Worm (Caenorhabditis elegans) whole organism, L4 larva: ENCODE measurements around the gene txt-13.

ENCODE experiments used
- F10B5.3 ChIP-seq: sonication (generic microtip); optimal IDR thresholded peaks from 2 replicates; lab custom pipeline; 2016; ENCODE audit warnings: mild to moderate bottlenecking, missing genetic modification characterization, missing compliant biosample characterization
- F26F4.8 ChIP-seq: fragments of 200-800 bp; sonication (Bioruptor generic); conservative IDR thresholded peaks from 2 replicates; pipeline ENCODE4 v1.3.6; 2022; ENCODE audit warnings: missing genetic modification characterization, missing compliant biosample characterization
- F37D6.2 ChIP-seq: sonication (generic microtip); optimal IDR thresholded peaks from 2 replicates; lab custom pipeline; 2016; ENCODE audit warnings: mild to moderate bottlenecking, missing genetic modification characterization, missing compliant biosample characterization
- F44E2.7 ChIP-seq: fragments of 200-800 bp; sonication (Bioruptor generic); IDR thresholded peaks from 2 replicates; pipeline ENCODE4 v2.1.2; 2022; ENCODE audit warnings: missing genetic modification characterization, missing compliant biosample characterization
- Y105C5A.15 ChIP-seq: fragments of 200-800 bp; sonication (Bioruptor generic); IDR thresholded peaks from 2 replicates; pipeline ENCODE4 v1.3.6; 2022; ENCODE audit warnings: missing genetic modification characterization, missing compliant biosample characterization
- Y5F2A.4 ChIP-seq: fragments of 200-800 bp; sonication (Bioruptor generic); optimal IDR thresholded peaks from 2 replicates; lab custom pipeline; 2018; ENCODE audit warnings: mild to moderate bottlenecking, missing genetic modification characterization, missing compliant biosample characterization
- Y75B8A.6 ChIP-seq: fragments of 200-800 bp; sonication (Bioruptor generic); IDR thresholded peaks from 2 replicates; pipeline ENCODE4 v1.3.6; 2022; ENCODE audit warnings: missing genetic modification reagents, missing genetic modification characterization, missing compliant biosample characterization
- aha-1 ChIP-seq: fragments of 150-350 bp; peaks from one replicate; lab custom pipeline; 2014; ENCODE audit warnings: missing biosample characterization, missing genetic modification characterization
- ama-1 ChIP-seq: fragments of 150-350 bp; optimal IDR thresholded peaks from 2 replicates; lab custom pipeline; 2014; ENCODE audit warnings: inconsistent platforms, mixed read lengths
- arid-1 ChIP-seq: fragments of 200-800 bp; sonication (Bioruptor generic); conservative IDR thresholded peaks from 2 replicates; pipeline ENCODE4 v1.3.6; 2022; ENCODE audit warnings: missing genetic modification reagents, missing genetic modification characterization, missing compliant biosample characterization
- ceh-20 ChIP-seq: fragments of 200-800 bp; sonication (Bioruptor generic); IDR thresholded peaks from 2 replicates; pipeline ENCODE4 v1.3.6; 2022; ENCODE audit warnings: missing genetic modification reagents, missing genetic modification characterization, missing compliant biosample characterization
- ceh-28 ChIP-seq: fragments of 150-350 bp; optimal IDR thresholded peaks from 2 replicates; lab custom pipeline; 2014; ENCODE audit warnings: missing biosample characterization, missing genetic modification reagents, missing genetic modification characterization
- ceh-62 ChIP-seq: sonication (generic microtip); optimal IDR thresholded peaks from 2 replicates; lab custom pipeline; 2017; ENCODE audit warnings: missing biosample characterization, missing genetic modification characterization
- ces-1 ChIP-seq: fragments of 150-350 bp; sonication (generic microtip); optimal IDR thresholded peaks from 4 replicates; lab custom pipeline; 2014; ENCODE audit warnings: missing biosample characterization, missing genetic modification reagents, missing genetic modification characterization
- cey-2 ChIP-seq: sonication (generic microtip); optimal IDR thresholded peaks from 3 replicates; lab custom pipeline; 2017; ENCODE audit warnings: missing genetic modification characterization, mild to moderate bottlenecking, missing compliant biosample characterization, antibody characterized with exemption, borderline replicate concordance; ENCODE audit not compliant: insufficient read depth
- ctbp-1 ChIP-seq: fragments of 200-800 bp; sonication (Bioruptor generic); IDR thresholded peaks from 2 replicates; pipeline ENCODE4 v1.3.6; 2022; ENCODE audit warnings: missing genetic modification reagents, missing genetic modification characterization, missing compliant biosample characterization
- daf-16 ChIP-seq, 3 experiments: sonication (generic microtip); optimal IDR thresholded peaks; 2 replicates each; lab custom pipeline; 2016 to 2017; ENCODE audit warnings: missing genetic modification characterization in 3 of 3, missing genetic modification reagents in 3 of 3, mild to moderate bottlenecking in 2 of 3, missing compliant biosample characterization in 2 of 3, missing biosample characterization in 1 of 3, moderate library complexity in 1 of 3
- daf-19 ChIP-seq: fragments of 200-800 bp; sonication (Bioruptor generic); conservative IDR thresholded peaks from 2 replicates; pipeline ENCODE4 v1.3.6; 2022; ENCODE audit warnings: missing genetic modification characterization, missing compliant biosample characterization
- dpl-1 ChIP-seq: fragments of 150-350 bp; optimal IDR thresholded peaks from 2 replicates; lab custom pipeline; 2014; ENCODE audit warnings: missing biosample characterization, missing genetic modification reagents, missing genetic modification characterization
- duxl-1 ChIP-seq: sonication (generic microtip); optimal IDR thresholded peaks from 2 replicates; lab custom pipeline; 2016; ENCODE audit warnings: mild to moderate bottlenecking, missing genetic modification characterization, moderate library complexity, missing compliant biosample characterization; ENCODE audit not compliant: poor library complexity
- dve-1 ChIP-seq: sonication (generic microtip); optimal IDR thresholded peaks from 2 replicates; lab custom pipeline; 2017; ENCODE audit warnings: antibody characterized with exemption, mild to moderate bottlenecking, missing genetic modification characterization, missing compliant biosample characterization; ENCODE audit not compliant: insufficient read depth
- egl-43 ChIP-seq: fragments of 200-800 bp; sonication (Bioruptor generic); IDR thresholded peaks from 2 replicates; pipeline ENCODE4 v1.3.6; 2022; ENCODE audit warnings: missing genetic modification reagents, missing genetic modification characterization, missing compliant biosample characterization
- fkh-10 ChIP-seq: fragments of 150-350 bp; optimal IDR thresholded peaks from 2 replicates; lab custom pipeline; 2014; ENCODE audit warnings: missing biosample characterization, missing genetic modification reagents, missing genetic modification characterization
- gei-8 ChIP-seq: fragments of 200-800 bp; sonication (Bioruptor generic); optimal IDR thresholded peaks from 2 replicates; lab custom pipeline; 2018; ENCODE audit warnings: mild to moderate bottlenecking, missing genetic modification characterization, missing compliant biosample characterization
- hlh-11 ChIP-seq: fragments of 200-800 bp; sonication (Bioruptor generic); optimal IDR thresholded peaks from 2 replicates; lab custom pipeline; 2018; ENCODE audit warnings: mild to moderate bottlenecking, missing genetic modification characterization, missing compliant biosample characterization
- jun-1 ChIP-seq: fragments of 150-350 bp; optimal IDR thresholded peaks from 2 replicates; lab custom pipeline; 2014; ENCODE audit warnings: missing biosample characterization, missing genetic modification reagents, missing genetic modification characterization
- lin-15B ChIP-seq: fragments of 150-350 bp; sonication (generic microtip); optimal IDR thresholded peaks from 3 replicates; lab custom pipeline; 2014; ENCODE audit warnings: missing biosample characterization, missing genetic modification characterization
- lin-29 ChIP-seq: fragments of 200-800 bp; sonication (Bioruptor generic); IDR thresholded peaks from 2 replicates; pipeline ENCODE4 v1.3.6; 2022; ENCODE audit warnings: missing genetic modification reagents, missing genetic modification characterization, missing compliant biosample characterization
- lin-38 ChIP-seq: fragments of 200-800 bp; sonication (Bioruptor generic); IDR thresholded peaks from 2 replicates; pipeline ENCODE4 v1.3.6; 2022; ENCODE audit warnings: missing genetic modification reagents, missing genetic modification characterization, missing compliant biosample characterization
- lir-3 ChIP-seq: sonication (generic microtip); optimal IDR thresholded peaks from 2 replicates; lab custom pipeline; 2016; ENCODE audit warnings: mild to moderate bottlenecking, missing genetic modification characterization, missing compliant biosample characterization
- lsy-2 ChIP-seq, 2 experiments: fragments of 150-350 bp in 1 of 2; sonication (generic microtip) in 1 of 2; optimal IDR thresholded peaks; 2 replicates each; lab custom pipeline; 2014 to 2017; ENCODE audit warnings: missing biosample characterization in 2 of 2, missing genetic modification characterization in 2 of 2
- madf-9 ChIP-seq: fragments of 200-800 bp; sonication (Bioruptor generic); conservative IDR thresholded peaks from 2 replicates; pipeline ENCODE4 v1.3.6; 2022; ENCODE audit warnings: missing genetic modification reagents, missing genetic modification characterization, missing compliant biosample characterization
- mep-1 ChIP-seq: fragments of 150-350 bp; sonication (generic microtip); optimal IDR thresholded peaks from 3 replicates; lab custom pipeline; 2014; ENCODE audit warnings: missing biosample characterization, missing genetic modification characterization
- mes-2 ChIP-seq: sonication (generic microtip); optimal IDR thresholded peaks from 2 replicates; lab custom pipeline; 2016; ENCODE audit warnings: missing genotype, mild to moderate bottlenecking, missing genetic modification characterization, missing compliant biosample characterization; ENCODE audit not compliant: poor library complexity, severe bottlenecking
- mxl-2 ChIP-seq: fragments of 200-800 bp; sonication (Bioruptor generic); conservative IDR thresholded peaks from 2 replicates; pipeline ENCODE4 v1.3.6; 2022; ENCODE audit warnings: missing genetic modification reagents, missing genetic modification characterization, missing compliant biosample characterization
- nhr-102 ChIP-seq: sonication (generic microtip); optimal IDR thresholded peaks from 2 replicates; lab custom pipeline; 2016; ENCODE audit warnings: mild to moderate bottlenecking, missing genetic modification characterization, moderate library complexity, missing compliant biosample characterization
- nhr-237 ChIP-seq: sonication (generic microtip); optimal IDR thresholded peaks from 2 replicates; lab custom pipeline; 2017; ENCODE audit warnings: missing biosample characterization, missing genetic modification characterization
- nhr-28 ChIP-seq: fragments of 150-350 bp; optimal IDR thresholded peaks from 2 replicates; lab custom pipeline; 2014; ENCODE audit warnings: missing biosample characterization, missing genetic modification characterization
- nhr-42 ChIP-seq: fragments of 200-800 bp; sonication (Bioruptor generic); IDR thresholded peaks from 2 replicates; pipeline ENCODE4 v1.3.6; 2022; ENCODE audit warnings: missing genetic modification characterization, missing compliant biosample characterization
- nhr-6 ChIP-seq: fragments of 150-350 bp; optimal IDR thresholded peaks from 2 replicates; lab custom pipeline; 2014; ENCODE audit warnings: missing biosample characterization, missing genetic modification characterization
- pha-4 ChIP-seq, 2 experiments: fragments of 150-350 bp in 1 of 2; fragments of 200-800 bp in 1 of 2; sonication (Bioruptor generic) in 1 of 2; IDR thresholded peaks in 1 of 2; optimal IDR thresholded peaks in 1 of 2; 2 replicates each; pipeline versions ENCODE4 v1.3.6 to Lab custom; 2014 to 2022; ENCODE audit warnings: missing genetic modification characterization in 2 of 2, missing genetic modification reagents in 2 of 2, missing biosample characterization in 1 of 2, missing compliant biosample characterization in 1 of 2
- php-3 ChIP-seq: fragments of 200-800 bp; sonication (Bioruptor generic); IDR thresholded peaks from 2 replicates; pipeline ENCODE4 v1.3.6; 2022; ENCODE audit warnings: missing genetic modification reagents, missing genetic modification characterization, missing compliant biosample characterization
- pqm-1 ChIP-seq: sonication (generic microtip); optimal IDR thresholded peaks from 2 replicates; lab custom pipeline; 2017; ENCODE audit warnings: missing biosample characterization, missing genetic modification characterization
- saeg-2 ChIP-seq: fragments of 200-800 bp; sonication (Bioruptor generic); IDR thresholded peaks from 2 replicates; pipeline ENCODE4 v1.3.6; 2022; ENCODE audit warnings: missing genetic modification reagents, missing genetic modification characterization, missing compliant biosample characterization
- skn-1 ChIP-seq: fragments of 150-350 bp; optimal IDR thresholded peaks from 2 replicates; lab custom pipeline; 2014; ENCODE audit warnings: missing biosample characterization, missing genetic modification characterization
- snpc-1.2 ChIP-seq: fragments of 200-800 bp; sonication (Bioruptor generic); IDR thresholded peaks from 2 replicates; pipeline ENCODE4 v1.3.6; 2022; ENCODE audit warnings: missing genetic modification reagents, missing genetic modification characterization, missing compliant biosample characterization
- spr-3 ChIP-seq: fragments of 200-800 bp; sonication (Bioruptor generic); optimal IDR thresholded peaks from 2 replicates; lab custom pipeline; 2018; ENCODE audit warnings: mild to moderate bottlenecking, missing genetic modification characterization, missing compliant biosample characterization
- unc-130 ChIP-seq: sonication (generic microtip); optimal IDR thresholded peaks from 2 replicates; lab custom pipeline; 2016; ENCODE audit warnings: missing genetic modification reagents, missing genetic modification characterization, missing compliant biosample characterization
- unc-62 ChIP-seq, 3 experiments: fragments of 150-350 bp in 1 of 3; sonication (generic microtip); optimal IDR thresholded peaks in 2 of 3; peaks in 1 of 3; 1 replicate in 1 of 3; 2 replicates in 2 of 3; lab custom pipeline; 2014 to 2017; ENCODE audit warnings: missing biosample characterization in 3 of 3, missing genetic modification characterization in 3 of 3, missing genetic modification reagents in 3 of 3, missing genotype in 1 of 3

Gene txt-13

DNA sequence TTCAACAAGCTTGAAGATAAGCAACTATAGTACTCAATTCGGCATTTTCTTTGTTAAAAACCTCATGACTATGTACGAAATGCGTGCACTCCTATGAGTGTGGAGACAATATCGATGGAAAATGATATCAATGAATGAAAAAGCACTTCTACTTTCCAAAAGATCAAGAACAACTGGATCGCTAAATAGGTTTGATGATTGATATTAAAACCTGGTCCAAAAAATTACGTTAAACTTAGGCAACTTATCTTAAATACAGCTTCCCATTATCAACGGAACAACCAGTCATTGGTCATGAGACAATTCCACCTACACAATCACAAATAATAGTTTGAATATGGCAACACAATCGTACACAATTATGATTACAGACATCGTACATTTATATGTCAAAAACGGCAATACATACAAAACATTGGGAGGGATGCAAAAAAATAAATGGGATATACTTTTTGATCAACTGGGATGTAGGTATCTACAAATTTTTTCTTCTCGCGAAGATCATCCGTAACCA is 10.7 kb upstream of the txt-13 start:
- TF ChIP-seq F37D6.2 (no peak), snpc-1.2 (no peak), ceh-28 (tag; lab: Kevin White, UChicago) (no peak), lin-15B (tag; lab: Kevin White, UChicago) (no peak), lir-3 (tag; lab: Kevin White, UChicago) (no peak), nhr-102 (peak; percentile 45), jun-1 (tag; lab: Kevin White, UChicago) (no peak), pha-4 (GFP tag; IDR thresholded peaks at IDR 0.05; lab: Robert Waterston, UW) (peak; percentile 53; the same call in 1 of the 2 replicates), pha-4 (tag; optimal IDR thresholded peaks at IDR 0.05; lab: Kevin White, UChicago) (no peak), mes-2 (tag; lab: Kevin White, UChicago) (no peak), lin-29 (GFP tag; lab: Robert Waterston, UW) (no peak), ctbp-1 (0 out of 2 replicates have a peak, but pooled peaks have one; percentile 13), ama-1 (lab: Kevin White, UChicago) (peak; percentile 1), aha-1 (tag; lab: Kevin White, UChicago) (no peak), dpl-1 (GFP tag; lab: Kevin White, UChicago) (no peak), Y75B8A.6 (GFP tag; lab: Robert Waterston, UW) (0 out of 2 replicates have a peak, but pooled peaks have one; percentile 49), pqm-1 (peak; percentile 33), F26F4.8 (GFP tag; lab: Robert Waterston, UW) (no peak), unc-62 (GFP tag; optimal IDR thresholded peaks at IDR 0.05 in 1 of 2; lab: Kevin White, UChicago) (peak in 1 of 2 experiments; percentile 95), unc-62 (tag; optimal IDR thresholded peaks at IDR 0.05; lab: Kevin White, UChicago) (no peak), spr-3 (no peak), lsy-2 (tag; optimal IDR thresholded peaks at IDR 0.05; lab: Kevin White, UChicago) (peak in 1 of 2 experiments; percentile 29), ceh-62 (tag; lab: Kevin White, UChicago) (no peak), duxl-1 (tag; lab: Kevin White, UChicago) (peak; percentile 62), ces-1 (GFP tag; lab: Kevin White, UChicago) (no peak), ceh-20 (GFP tag; lab: Robert Waterston, UW) (no peak), Y5F2A.4 (GFP tag; lab: Kevin White, UChicago) (no peak), cey-2 (tag; lab: Kevin White, UChicago) (no peak), php-3 (GFP tag; lab: Robert Waterston, UW) (0 out of 2 replicates have a peak, but pooled peaks have one; percentile 11), madf-9 (GFP tag; lab: Robert Waterston, UW) (no peak), dve-1 (tag; lab: Kevin White, UChicago) (peak; percentile 77), nhr-237 (tag; lab: Kevin White, UChicago) (no peak), saeg-2 (GFP tag; lab: Robert Waterston, UW) (no peak), nhr-6 (tag; lab: Kevin White, UChicago) (no peak), F44E2.7 (GFP tag; lab: Robert Waterston, UW) (no peak), hlh-11 (tag; lab: Kevin White, UChicago) (no peak), lin-38 (GFP tag; lab: Robert Waterston, UW) (peak; percentile 62), mep-1 (peak; percentile 51), nhr-28 (peak; percentile 32), egl-43 (GFP tag; lab: Robert Waterston, UW) (no peak), mxl-2 (GFP tag; lab: Robert Waterston, UW) (no peak), skn-1 (tag; lab: Kevin White, UChicago) (no peak), arid-1 (GFP tag; lab: Robert Waterston, UW) (no peak; the same call in 1 of the 2 replicates), nhr-42 (no peak), fkh-10 (GFP tag; lab: Kevin White, UChicago) (no peak), Y105C5A.15 (GFP tag; lab: Robert Waterston, UW) (no peak), F10B5.3 (tag; lab: Kevin White, UChicago) (no peak), daf-19 (GFP tag; lab: Robert Waterston, UW) (no peak), gei-8 (GFP tag; lab: Kevin White, UChicago) (peak; percentile 25), daf-16 (GFP tag; optimal IDR thresholded peaks at IDR 0.05; lab: Kevin White, UChicago) (peak in 1 of 2 experiments; percentile 16), daf-16 (tag; optimal IDR thresholded peaks at IDR 0.05; lab: Kevin White, UChicago) (peak; percentile 75), unc-130 (no peak)
